Worm (Caenorhabditis elegans) whole organism, L2 larva: ENCODE measurements around the gene R09H10.7.

Source experiments
- F13H6.1 ChIP-seq: sonication (generic microtip); optimal IDR thresholded peaks from 2 replicates; lab custom pipeline; 2016; ENCODE audit warnings: missing genetic modification characterization, missing compliant biosample characterization
- R02D3.7 ChIP-seq: fragments of 150-350 bp; optimal IDR thresholded peaks from 2 replicates; lab custom pipeline; 2014; ENCODE audit warnings: missing biosample characterization, missing genetic modification characterization
- Y55F3AM.14 ChIP-seq: fragments of 200-800 bp; sonication (Bioruptor generic); optimal IDR thresholded peaks from 2 replicates; lab custom pipeline; 2018; ENCODE audit warnings: mild to moderate bottlenecking, missing genetic modification characterization, missing compliant biosample characterization
- ZK546.5 ChIP-seq: sonication (generic microtip); optimal IDR thresholded peaks from 2 replicates; lab custom pipeline; 2017; ENCODE audit warnings: missing biosample characterization, missing genetic modification characterization
- alr-1 ChIP-seq: fragments of 150-350 bp; optimal IDR thresholded peaks from 2 replicates; lab custom pipeline; 2014; ENCODE audit warnings: missing biosample characterization, missing genetic modification characterization
- aly-2 ChIP-seq: fragments of 150-350 bp; optimal IDR thresholded peaks from 2 replicates; lab custom pipeline; 2014; ENCODE audit warnings: missing biosample characterization, missing genetic modification characterization
- ama-1 ChIP-seq: fragments of 150-350 bp; optimal IDR thresholded peaks from 2 replicates; lab custom pipeline; 2018; ENCODE audit warnings: inconsistent platforms
- blmp-1 ChIP-seq: sonication (generic microtip); optimal IDR thresholded peaks from 2 replicates; lab custom pipeline; 2017; ENCODE audit warnings: missing genetic modification characterization, mild to moderate bottlenecking, missing compliant biosample characterization, antibody characterized with exemption, moderate library complexity; ENCODE audit not compliant: insufficient read depth
- ceh-16 ChIP-seq: fragments of 150-350 bp; optimal IDR thresholded peaks from 2 replicates; lab custom pipeline; 2014; ENCODE audit warnings: missing biosample characterization, missing genetic modification characterization
- ceh-82 ChIP-seq: fragments of 150-350 bp; optimal IDR thresholded peaks from 2 replicates; lab custom pipeline; 2014; ENCODE audit warnings: missing biosample characterization, missing genetic modification characterization
- crh-2 ChIP-seq: sonication (generic microtip); optimal IDR thresholded peaks from 2 replicates; lab custom pipeline; 2017; ENCODE audit warnings: missing biosample characterization, missing genetic modification characterization
- dmd-4 ChIP-seq: sonication (generic microtip); optimal IDR thresholded peaks from 2 replicates; lab custom pipeline; 2017; ENCODE audit warnings: missing biosample characterization, missing genetic modification characterization
- elt-1 ChIP-seq: fragments of 150-350 bp; optimal IDR thresholded peaks from 2 replicates; lab custom pipeline; 2014; ENCODE audit warnings: missing biosample characterization, missing genetic modification characterization
- elt-3 ChIP-seq: sonication (generic microtip); optimal IDR thresholded peaks from 2 replicates; lab custom pipeline; 2017; ENCODE audit warnings: missing biosample characterization, missing genetic modification characterization
- lin-11 ChIP-seq: fragments of 150-350 bp; sonication (generic microtip); optimal IDR thresholded peaks from 2 replicates; lab custom pipeline; 2014; ENCODE audit warnings: missing biosample characterization, missing genetic modification characterization, inconsistent platforms, mixed read lengths
- lin-13 ChIP-seq: fragments of 150-350 bp; optimal IDR thresholded peaks from 2 replicates; lab custom pipeline; 2014; ENCODE audit warnings: missing biosample characterization, missing genetic modification reagents, missing genetic modification characterization
- lin-39 ChIP-seq: fragments of 150-350 bp; optimal IDR thresholded peaks from 2 replicates; lab custom pipeline; 2014; ENCODE audit warnings: missing biosample characterization, missing genetic modification reagents, missing genetic modification characterization
- mab-5 ChIP-seq: fragments of 150-350 bp; optimal IDR thresholded peaks from 2 replicates; lab custom pipeline; 2014; ENCODE audit warnings: missing biosample characterization, missing genetic modification characterization
- mbf-1 ChIP-seq: sonication (generic microtip); optimal IDR thresholded peaks from 2 replicates; lab custom pipeline; 2017; ENCODE audit warnings: missing biosample characterization, missing genetic modification characterization
- mdl-1 ChIP-seq, 2 experiments: fragments of 150-350 bp in 1 of 2; sonication (generic microtip) in 1 of 2; optimal IDR thresholded peaks; 2 replicates each; lab custom pipeline; 2017; ENCODE audit warnings: missing biosample characterization in 2 of 2, missing genetic modification characterization in 2 of 2
- nhr-10 ChIP-seq: sonication (generic microtip); optimal IDR thresholded peaks from 2 replicates; lab custom pipeline; 2017; ENCODE audit warnings: missing biosample characterization, missing genetic modification characterization
- nhr-129 ChIP-seq: fragments of 150-350 bp; optimal IDR thresholded peaks from 2 replicates; lab custom pipeline; 2014; ENCODE audit warnings: missing biosample characterization, missing genetic modification characterization
- nhr-21 ChIP-seq: fragments of 150-350 bp; optimal IDR thresholded peaks from 2 replicates; lab custom pipeline; 2014; ENCODE audit warnings: missing biosample characterization, missing genetic modification characterization
- nhr-23 ChIP-seq: fragments of 150-350 bp; optimal IDR thresholded peaks from 2 replicates; lab custom pipeline; 2014; ENCODE audit warnings: missing biosample characterization, missing genetic modification reagents, missing genetic modification characterization
- nhr-237 ChIP-seq: fragments of 150-350 bp; optimal IDR thresholded peaks from 2 replicates; lab custom pipeline; 2014; ENCODE audit warnings: missing biosample characterization, missing genetic modification characterization
- nhr-6 ChIP-seq: fragments of 150-350 bp; optimal IDR thresholded peaks from 2 replicates; lab custom pipeline; 2014; ENCODE audit warnings: missing biosample characterization, missing genetic modification characterization
- nhr-77 ChIP-seq: fragments of 150-350 bp; optimal IDR thresholded peaks from 2 replicates; lab custom pipeline; 2014; ENCODE audit warnings: missing biosample characterization, missing genetic modification characterization
- peb-1 ChIP-seq: fragments of 150-350 bp; optimal IDR thresholded peaks from 2 replicates; lab custom pipeline; 2014; ENCODE audit warnings: missing biosample characterization, missing genetic modification characterization
- sem-4 ChIP-seq: fragments of 150-350 bp; optimal IDR thresholded peaks from 2 replicates; lab custom pipeline; 2014; ENCODE audit warnings: missing biosample characterization, missing genetic modification reagents, missing genetic modification characterization
- skn-1 ChIP-seq: sonication (generic microtip); optimal IDR thresholded peaks from 2 replicates; lab custom pipeline; 2017; ENCODE audit warnings: missing biosample characterization, missing genetic modification characterization
- sma-3 ChIP-seq: sonication (generic microtip); optimal IDR thresholded peaks from 2 replicates; lab custom pipeline; 2016; ENCODE audit warnings: missing genetic modification reagents, missing genetic modification characterization, missing compliant biosample characterization
- sma-9 ChIP-seq, 2 experiments: fragments of 150-350 bp in 1 of 2; sonication (generic microtip) in 1 of 2; optimal IDR thresholded peaks; 2 replicates each; lab custom pipeline; 2014 to 2016; ENCODE audit warnings: missing genetic modification characterization in 2 of 2, mild to moderate bottlenecking in 1 of 2, missing biosample characterization in 1 of 2, missing compliant biosample characterization in 1 of 2, missing genetic modification reagents in 1 of 2, moderate library complexity in 1 of 2
- snpc-4 ChIP-seq: fragments of 150-350 bp; optimal IDR thresholded peaks from 2 replicates; lab custom pipeline; 2014; ENCODE audit warnings: missing biosample characterization, missing genetic modification characterization
- unc-39 ChIP-seq: fragments of 150-350 bp; optimal IDR thresholded peaks from 2 replicates; lab custom pipeline; 2014; ENCODE audit warnings: missing biosample characterization, missing genetic modification characterization
- unc-55 ChIP-seq: fragments of 150-350 bp; sonication (generic microtip); optimal IDR thresholded peaks from 3 replicates; lab custom pipeline; 2014; ENCODE audit warnings: missing biosample characterization, missing genetic modification reagents, missing genetic modification characterization
- unc-62 ChIP-seq: fragments of 150-350 bp; optimal IDR thresholded peaks from 2 replicates; lab custom pipeline; 2014; ENCODE audit warnings: missing biosample characterization, missing genetic modification reagents, missing genetic modification characterization
- ztf-1 ChIP-seq: fragments of 200-800 bp; sonication (Bioruptor generic); conservative IDR thresholded peaks from 2 replicates; pipeline ENCODE4 v1.3.6; 2022; ENCODE audit warnings: missing genetic modification characterization, missing compliant biosample characterization
- ztf-11 ChIP-seq: sonication (generic microtip); optimal IDR thresholded peaks from 2 replicates; lab custom pipeline; 2017; ENCODE audit warnings: missing biosample characterization, missing genetic modification characterization
- ztf-4 ChIP-seq: fragments of 150-350 bp; optimal IDR thresholded peaks from 2 replicates; lab custom pipeline; 2014; ENCODE audit warnings: missing biosample characterization, missing genetic modification characterization

Gene R09H10.7

ce11 chrIV:10577600-10577999 lies 43.3 kb upstream of the R09H10.7 start:
- TF ChIP-seq sma-9 (GFP tag; optimal IDR thresholded peaks at IDR 0.05; lab: Kevin White, UChicago) (no peak), sma-9 (tag; optimal IDR thresholded peaks at IDR 0.05; lab: Kevin White, UChicago) (no peak), ztf-4 (tag; lab: Kevin White, UChicago) (no peak), elt-1 (tag; lab: Kevin White, UChicago) (no peak), blmp-1 (tag; lab: Kevin White, UChicago) (no peak), dmd-4 (tag; lab: Kevin White, UChicago) (no peak), skn-1 (tag; lab: Kevin White, UChicago) (no peak)

- TF ChIP-seq lin-11 (tag; lab: Kevin White, UChicago) (no peak), blmp-1 (tag; lab: Kevin White, UChicago) (no peak), nhr-23 (tag; lab: Kevin White, UChicago) (no peak), crh-2 (tag; lab: Kevin White, UChicago) (no peak), nhr-77 (tag; lab: Kevin White, UChicago) (no peak), nhr-21 (no peak), F13H6.1 (tag; lab: Kevin White, UChicago) (no peak), ceh-82 (tag; lab: Kevin White, UChicago) (no peak), sma-3 (no peak), dmd-4 (tag; lab: Kevin White, UChicago) (no peak), elt-1 (tag; lab: Kevin White, UChicago) (no peak), ztf-1 (GFP tag; lab: Robert Waterston, UW) (no peak), unc-55 (GFP tag; lab: Kevin White, UChicago) (no peak), lin-13 (GFP tag; lab: Kevin White, UChicago) (no peak), ztf-4 (tag; lab: Kevin White, UChicago) (no peak), sma-9 (GFP tag; optimal IDR thresholded peaks at IDR 0.05; lab: Kevin White, UChicago) (no peak), sma-9 (tag; optimal IDR thresholded peaks at IDR 0.05; lab: Kevin White, UChicago) (no peak), mab-5 (no peak), ZK546.5 (tag; lab: Kevin White, UChicago) (no peak)
Measured at ce11 chrIV:10578367-10578766, 42.5 kb upstream of the R09H10.7 start, which contains the start of gene lgc-43. TSS of gene lgc-43 (plus strand) at chrIV:10578667.

ce11 chrIV:10584237-10584636 lies 36.7 kb upstream of the R09H10.7 start, which contains the start of gene oac-8:
TSS of gene oac-8 (plus strand) at chrIV:10584537.
- TF ChIP-seq mdl-1 (tag; optimal IDR thresholded peaks at IDR 0.05; lab: Kevin White, UChicago) (no peak), unc-39 (tag; lab: Kevin White, UChicago) (no peak), skn-1 (tag; lab: Kevin White, UChicago) (no peak), R02D3.7 (tag; lab: Kevin White, UChicago) (no peak), lin-39 (tag; lab: Kevin White, UChicago) (no peak), Y55F3AM.14 (no peak), ama-1 (lab: Kevin White, UChicago) (no peak), mbf-1 (tag; lab: Kevin White, UChicago) (no peak), lin-11 (tag; lab: Kevin White, UChicago) (no peak), snpc-4 (tag; lab: Kevin White, UChicago) (no peak), ztf-4 (tag; lab: Kevin White, UChicago) (no peak)

- TF ChIP-seq mab-5 (no peak), Y55F3AM.14 (no peak), sem-4 (tag; lab: Kevin White, UChicago) (no peak), nhr-129 (no peak), alr-1 (no peak), unc-55 (GFP tag; lab: Kevin White, UChicago) (no peak), nhr-10 (tag; lab: Kevin White, UChicago) (no peak), crh-2 (tag; lab: Kevin White, UChicago) (no peak), ztf-11 (tag; lab: Kevin White, UChicago) (no peak), aly-2 (tag; lab: Kevin White, UChicago) (no peak), unc-62 (GFP tag; lab: Kevin White, UChicago) (no peak), nhr-77 (tag; lab: Kevin White, UChicago) (no peak), mbf-1 (tag; lab: Kevin White, UChicago) (no peak), nhr-237 (no peak), nhr-6 (tag; lab: Kevin White, UChicago) (no peak), ceh-16 (tag; lab: Kevin White, UChicago) (no peak), elt-3 (tag; lab: Kevin White, UChicago) (no peak), peb-1 (tag; lab: Kevin White, UChicago) (no peak), ama-1 (lab: Kevin White, UChicago) (no peak)
Measured at ce11 chrIV:10589072-10589471, 31.8 kb upstream of the R09H10.7 start, which contains the start of gene C43F9.4. TSS of gene C43F9.4 (minus strand) at chrIV:10589172.
